Worm (Caenorhabditis elegans) whole organism, L4 larva: Measurements from ENCODE around the gene srd-1.

Experiments
- D1046.2 ChIP-seq: fragments of 200-800 bp; sonication (Bioruptor generic); IDR thresholded peaks from 2 replicates; pipeline ENCODE4 v1.3.6; 2022; ENCODE audit warnings: missing genetic modification characterization, missing compliant biosample characterization
- T20F7.1 ChIP-seq: fragments of 200-800 bp; sonication (Bioruptor generic); optimal IDR thresholded peaks from 2 replicates; lab custom pipeline; 2018; ENCODE audit warnings: mild to moderate bottlenecking, missing genetic modification characterization, missing compliant biosample characterization
- Y48G9A.11 ChIP-seq: fragments of 200-800 bp; sonication (Bioruptor generic); IDR thresholded peaks from 2 replicates; pipeline ENCODE4 v1.3.6; 2022; ENCODE audit warnings: missing genetic modification reagents, missing genetic modification characterization, missing compliant biosample characterization
- ZK546.5 ChIP-seq, 2 experiments: sonication (generic microtip); optimal IDR thresholded peaks; 2 replicates each; lab custom pipeline; 2017; ENCODE audit warnings: missing biosample characterization in 2 of 2, missing genetic modification characterization in 2 of 2
- aly-2 ChIP-seq: sonication (generic microtip); optimal IDR thresholded peaks from 2 replicates; lab custom pipeline; 2018; ENCODE audit warnings: missing biosample characterization, missing genetic modification characterization
- ama-1 ChIP-seq: fragments of 150-350 bp; optimal IDR thresholded peaks from 2 replicates; lab custom pipeline; 2014; ENCODE audit warnings: inconsistent platforms, mixed read lengths
- arid-1 ChIP-seq: fragments of 200-800 bp; sonication (Bioruptor generic); conservative IDR thresholded peaks from 2 replicates; pipeline ENCODE4 v1.3.6; 2022; ENCODE audit warnings: missing genetic modification reagents, missing genetic modification characterization, missing compliant biosample characterization
- ceh-82 ChIP-seq: sonication (generic microtip); optimal IDR thresholded peaks from 2 replicates; lab custom pipeline; 2017; ENCODE audit warnings: missing biosample characterization, missing genetic modification characterization
- daf-12 ChIP-seq: fragments of 150-350 bp; optimal IDR thresholded peaks from 2 replicates; lab custom pipeline; 2014; ENCODE audit warnings: missing biosample characterization, missing genetic modification reagents, missing genetic modification characterization
- daf-16 ChIP-seq, 3 experiments: sonication (generic microtip); optimal IDR thresholded peaks; 2 replicates each; lab custom pipeline; 2016 to 2017; ENCODE audit warnings: missing genetic modification characterization in 3 of 3, missing genetic modification reagents in 3 of 3, mild to moderate bottlenecking in 2 of 3, missing compliant biosample characterization in 2 of 3, missing biosample characterization in 1 of 3, moderate library complexity in 1 of 3
- daf-19 ChIP-seq: fragments of 200-800 bp; sonication (Bioruptor generic); conservative IDR thresholded peaks from 2 replicates; pipeline ENCODE4 v1.3.6; 2022; ENCODE audit warnings: missing genetic modification characterization, missing compliant biosample characterization
- dmd-6 ChIP-seq: fragments of 200-800 bp; sonication (Bioruptor generic); IDR thresholded peaks from 2 replicates; pipeline ENCODE4 v1.3.6; 2022; ENCODE audit warnings: missing genetic modification reagents, missing genetic modification characterization, missing compliant biosample characterization
- dpl-1 ChIP-seq: fragments of 150-350 bp; optimal IDR thresholded peaks from 2 replicates; lab custom pipeline; 2014; ENCODE audit warnings: missing biosample characterization, missing genetic modification reagents, missing genetic modification characterization
- dve-1 ChIP-seq: sonication (generic microtip); optimal IDR thresholded peaks from 2 replicates; lab custom pipeline; 2017; ENCODE audit warnings: antibody characterized with exemption, mild to moderate bottlenecking, missing genetic modification characterization, missing compliant biosample characterization; ENCODE audit not compliant: insufficient read depth
- egl-27 ChIP-seq: sonication (generic microtip); optimal IDR thresholded peaks from 3 replicates; lab custom pipeline; 2017; ENCODE audit warnings: missing biosample characterization, missing genetic modification reagents, missing genetic modification characterization
- egl-43 ChIP-seq: fragments of 200-800 bp; sonication (Bioruptor generic); IDR thresholded peaks from 2 replicates; pipeline ENCODE4 v1.3.6; 2022; ENCODE audit warnings: missing genetic modification reagents, missing genetic modification characterization, missing compliant biosample characterization
- fos-1 ChIP-seq: fragments of 150-350 bp; optimal IDR thresholded peaks from 2 replicates; lab custom pipeline; 2014; ENCODE audit warnings: missing biosample characterization, missing genetic modification characterization
- hif-1 ChIP-seq, 2 experiments: sonication (generic microtip); optimal IDR thresholded peaks; 2 replicates each; lab custom pipeline; 2016 to 2017; ENCODE audit warnings: missing compliant biosample characterization in 2 of 2, missing genetic modification characterization in 2 of 2, missing genetic modification reagents in 2 of 2, missing genotype in 2 of 2, mild to moderate bottlenecking in 1 of 2
- hlh-11 ChIP-seq: fragments of 200-800 bp; sonication (Bioruptor generic); optimal IDR thresholded peaks from 2 replicates; lab custom pipeline; 2018; ENCODE audit warnings: mild to moderate bottlenecking, missing genetic modification characterization, missing compliant biosample characterization
- hlh-30 ChIP-seq: sonication (generic microtip); optimal IDR thresholded peaks from 2 replicates; lab custom pipeline; 2017; ENCODE audit warnings: antibody characterized with exemption, mild to moderate bottlenecking, missing genetic modification characterization, missing compliant biosample characterization; ENCODE audit not compliant: insufficient read depth
- lin-1 ChIP-seq: fragments of 200-800 bp; sonication (Bioruptor generic); IDR thresholded peaks from 2 replicates; pipeline ENCODE4 v1.3.6; 2022; ENCODE audit warnings: missing genetic modification reagents, missing genetic modification characterization, missing compliant biosample characterization
- lin-13 ChIP-seq: fragments of 150-350 bp; optimal IDR thresholded peaks from 2 replicates; lab custom pipeline; 2014; ENCODE audit warnings: missing biosample characterization, missing genetic modification reagents, missing genetic modification characterization
- lin-29 ChIP-seq: fragments of 200-800 bp; sonication (Bioruptor generic); IDR thresholded peaks from 2 replicates; pipeline ENCODE4 v1.3.6; 2022; ENCODE audit warnings: missing genetic modification reagents, missing genetic modification characterization, missing compliant biosample characterization
- madf-9 ChIP-seq: fragments of 200-800 bp; sonication (Bioruptor generic); conservative IDR thresholded peaks from 2 replicates; pipeline ENCODE4 v1.3.6; 2022; ENCODE audit warnings: missing genetic modification reagents, missing genetic modification characterization, missing compliant biosample characterization
- mxl-3 ChIP-seq: fragments of 200-800 bp; sonication (Bioruptor generic); optimal IDR thresholded peaks from 2 replicates; lab custom pipeline; 2018; ENCODE audit warnings: mild to moderate bottlenecking, missing genetic modification characterization, missing compliant biosample characterization
- nhr-102 ChIP-seq: sonication (generic microtip); optimal IDR thresholded peaks from 2 replicates; lab custom pipeline; 2016; ENCODE audit warnings: mild to moderate bottlenecking, missing genetic modification characterization, moderate library complexity, missing compliant biosample characterization
- nhr-11 ChIP-seq: fragments of 150-350 bp; optimal IDR thresholded peaks from 2 replicates; lab custom pipeline; 2014; ENCODE audit warnings: missing biosample characterization, missing genetic modification characterization
- nhr-25 ChIP-seq: sonication (generic microtip); optimal IDR thresholded peaks from 2 replicates; lab custom pipeline; 2017; ENCODE audit warnings: missing genetic modification characterization, mild to moderate bottlenecking, missing compliant biosample characterization, antibody characterized with exemption, moderate library complexity, borderline replicate concordance; ENCODE audit not compliant: insufficient read depth
- nhr-28 ChIP-seq: fragments of 150-350 bp; optimal IDR thresholded peaks from 2 replicates; lab custom pipeline; 2014; ENCODE audit warnings: missing biosample characterization, missing genetic modification characterization
- nhr-41 ChIP-seq: fragments of 200-800 bp; sonication (Bioruptor generic); IDR thresholded peaks from 2 replicates; pipeline ENCODE4 v1.3.6; 2022; ENCODE audit warnings: missing genetic modification reagents, missing genetic modification characterization, missing compliant biosample characterization
- nhr-6 ChIP-seq: fragments of 150-350 bp; optimal IDR thresholded peaks from 2 replicates; lab custom pipeline; 2014; ENCODE audit warnings: missing biosample characterization, missing genetic modification characterization
- nhr-77 ChIP-seq: fragments of 150-350 bp; optimal IDR thresholded peaks from 2 replicates; lab custom pipeline; 2014; ENCODE audit warnings: missing biosample characterization, missing genetic modification characterization
- php-3 ChIP-seq: fragments of 200-800 bp; sonication (Bioruptor generic); IDR thresholded peaks from 2 replicates; pipeline ENCODE4 v1.3.6; 2022; ENCODE audit warnings: missing genetic modification reagents, missing genetic modification characterization, missing compliant biosample characterization
- pqm-1 ChIP-seq: sonication (generic microtip); optimal IDR thresholded peaks from 2 replicates; lab custom pipeline; 2017; ENCODE audit warnings: missing biosample characterization, missing genetic modification characterization
- rbr-2 ChIP-seq: sonication (generic microtip); optimal IDR thresholded peaks from 2 replicates; lab custom pipeline; 2016; ENCODE audit warnings: missing genotype, missing genetic modification characterization, missing compliant biosample characterization
- skn-1 ChIP-seq: fragments of 150-350 bp; optimal IDR thresholded peaks from 2 replicates; lab custom pipeline; 2014; ENCODE audit warnings: missing biosample characterization, missing genetic modification characterization
- spr-1 ChIP-seq: sonication (generic microtip); optimal IDR thresholded peaks from 2 replicates; lab custom pipeline; 2016; ENCODE audit warnings: mild to moderate bottlenecking, missing genetic modification characterization, missing compliant biosample characterization
- zag-1 ChIP-seq: fragments of 150-350 bp; optimal IDR thresholded peaks from 2 replicates; lab custom pipeline; 2014; ENCODE audit warnings: missing biosample characterization, missing genetic modification characterization
- zfp-2 ChIP-seq: sonication (generic microtip); optimal IDR thresholded peaks from 2 replicates; lab custom pipeline; 2016; ENCODE audit warnings: mild to moderate bottlenecking, missing genetic modification characterization, missing compliant biosample characterization
- zfp-3 ChIP-seq: fragments of 200-800 bp; sonication (Bioruptor generic); conservative IDR thresholded peaks from 2 replicates; pipeline ENCODE4 v1.3.6; 2022; ENCODE audit warnings: missing genetic modification reagents, missing genetic modification characterization, missing compliant biosample characterization

Gene srd-1

DNA sequence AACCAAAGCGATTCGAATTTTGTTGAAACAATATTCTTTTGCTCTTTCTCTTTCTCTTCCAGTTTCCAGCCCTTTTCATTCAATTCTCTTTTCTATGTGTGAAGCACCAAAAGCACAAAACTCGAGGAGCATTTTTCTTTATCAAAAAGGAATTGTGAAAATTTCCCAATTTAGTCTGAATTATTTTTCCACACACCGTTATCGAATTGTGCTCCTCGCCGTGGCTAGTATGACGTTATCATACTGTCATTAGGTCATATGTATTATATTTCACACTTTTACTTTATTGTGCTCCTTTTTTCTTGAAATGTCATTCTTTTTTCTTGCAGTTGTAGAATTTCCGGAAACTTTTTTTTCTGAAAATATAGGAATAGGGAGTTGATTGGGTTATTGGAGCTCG is 39.1 kb upstream of the srd-1 start:
- peak; percentile 59 for TF ChIP-seq nhr-77 (tag; lab: Kevin White, UChicago)
- TF ChIP-seq dve-1 (tag; lab: Kevin White, UChicago): peak; percentile 43
- TF ChIP-seq zag-1 (tag; lab: Kevin White, UChicago): no peak
- no peak for TF ChIP-seq ZK546.5 (tag; optimal IDR thresholded peaks at IDR 0.05; lab: Kevin White, UChicago)
- 0 out of 2 replicates have a peak, but pooled peaks have one; percentile 31 for TF ChIP-seq php-3 (GFP tag; lab: Robert Waterston, UW)
- no peak for TF ChIP-seq aly-2 (tag; lab: Kevin White, UChicago)
- peak; percentile 68 for TF ChIP-seq hlh-11 (tag; lab: Kevin White, UChicago)
- TF ChIP-seq Y48G9A.11: no peak
- no peak for TF ChIP-seq ama-1 (lab: Kevin White, UChicago)
- TF ChIP-seq dmd-6 (GFP tag; lab: Robert Waterston, UW): peak; percentile 69
- TF ChIP-seq hlh-30 (tag; lab: Kevin White, UChicago): peak; percentile 38
- TF ChIP-seq nhr-6 (tag; lab: Kevin White, UChicago): no peak
- no peak for TF ChIP-seq daf-12
- peak; percentile 94 for TF ChIP-seq pqm-1 (tag; lab: Kevin White, UChicago)
- TF ChIP-seq nhr-28: peak; percentile 87
- no peak for TF ChIP-seq T20F7.1
- TF ChIP-seq daf-16 (GFP tag; optimal IDR thresholded peaks at IDR 0.05; lab: Kevin White, UChicago): no peak
- TF ChIP-seq daf-16 (tag; optimal IDR thresholded peaks at IDR 0.05; lab: Kevin White, UChicago): peak; percentile 33
- 0 out of 2 replicates have a peak, but pooled peaks have one; percentile 12 for TF ChIP-seq nhr-41
- no peak for TF ChIP-seq nhr-102 (tag; lab: Kevin White, UChicago)

DNA sequence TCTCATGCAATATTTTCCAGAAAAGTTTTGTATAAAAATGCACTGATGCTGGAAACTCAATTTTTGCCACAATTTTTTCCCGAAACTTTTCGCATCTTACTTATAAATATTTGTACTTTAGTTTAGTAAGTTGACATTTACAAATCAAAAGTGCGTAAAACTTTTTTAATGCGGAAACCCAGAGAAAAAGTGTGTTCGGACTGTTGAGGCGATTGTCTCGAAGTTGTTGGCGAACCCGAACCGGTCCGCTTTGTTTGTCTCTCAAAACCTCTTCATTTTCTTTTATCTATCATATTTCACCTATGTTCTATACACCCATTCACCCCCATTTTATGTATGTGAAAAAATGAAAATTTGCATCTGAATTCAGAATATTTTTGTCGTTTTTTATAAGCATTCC is 38.1 kb upstream of the srd-1 start:
- peak; percentile 21 for TF ChIP-seq nhr-28
- no peak for TF ChIP-seq daf-16 (GFP tag; optimal IDR thresholded peaks at IDR 0.05; lab: Kevin White, UChicago)
- peak; percentile 26 for TF ChIP-seq daf-16 (tag; optimal IDR thresholded peaks at IDR 0.05; lab: Kevin White, UChicago)
- TF ChIP-seq nhr-11 (tag; lab: Kevin White, UChicago): no peak
- TF ChIP-seq lin-1 (GFP tag; lab: Robert Waterston, UW): no peak

DNA sequence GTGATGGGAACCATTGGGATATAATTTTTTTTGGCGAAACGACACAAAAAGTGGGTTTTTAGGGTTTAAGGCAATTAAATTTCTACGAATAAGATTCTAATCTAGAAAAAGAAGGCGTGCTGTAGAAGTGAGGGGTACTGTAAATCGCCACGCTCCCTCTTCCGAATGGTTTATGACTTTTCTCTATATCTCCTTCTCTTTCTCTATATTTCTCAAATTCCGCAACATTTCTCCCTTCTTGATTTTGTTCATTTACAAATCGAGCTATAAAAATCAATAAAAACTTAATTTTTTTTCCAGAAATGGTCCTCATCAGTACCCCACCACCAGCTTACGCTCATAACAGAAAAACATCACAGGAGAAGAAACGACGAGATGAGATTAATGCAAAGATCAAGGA is 35.6 kb upstream of the srd-1 start, which contains the start of gene ref-1:
Gene ref-1, plus strand, starts transcription at position 301 of the 400 bp plus-strand sequence.
- TF ChIP-seq dmd-6 (GFP tag; lab: Robert Waterston, UW) (no peak), madf-9 (no peak)
- TF ChIP-seq, all 104 proteins: peak for 0

DNA sequence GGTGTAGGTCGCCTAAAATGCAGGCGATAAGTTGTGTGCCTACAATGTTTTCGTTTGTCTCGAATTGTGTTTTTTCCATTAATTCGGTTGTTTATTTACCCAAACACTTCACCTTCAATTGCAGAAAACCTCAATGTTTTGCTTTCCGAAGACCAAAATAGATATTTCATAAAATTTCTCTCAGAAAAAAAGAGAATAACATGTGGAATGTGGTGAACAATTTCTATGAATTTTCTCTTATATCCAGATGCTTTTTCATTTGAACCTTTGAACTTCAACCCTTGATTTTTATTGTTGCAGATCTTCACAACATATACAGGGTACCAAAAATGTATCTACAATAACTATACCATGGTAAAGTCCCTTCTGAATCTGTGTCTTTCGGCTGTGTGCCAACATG is 23.9 kb upstream of the srd-1 start, which contains the start of gene T01E8.1:
Gene T01E8.1, plus strand, starts transcription at position 301 of the 400 bp plus-strand sequence.
- TF ChIP-seq lin-29 (no peak), ama-1 (lab: Kevin White, UChicago) (no peak), spr-1 (no peak), zfp-2 (tag; lab: Kevin White, UChicago) (no peak), ceh-82 (tag; lab: Kevin White, UChicago) (no peak), rbr-2 (no peak), lin-13 (no peak), skn-1 (tag; lab: Kevin White, UChicago) (no peak), arid-1 (GFP tag; lab: Robert Waterston, UW) (no peak), egl-43 (GFP tag; lab: Robert Waterston, UW) (no peak), ZK546.5 (tag; optimal IDR thresholded peaks at IDR 0.05; lab: Kevin White, UChicago) (no peak), D1046.2 (GFP tag; lab: Robert Waterston, UW) (no peak)
- TF ChIP-seq, all 104 proteins: peak for 0

DNA sequence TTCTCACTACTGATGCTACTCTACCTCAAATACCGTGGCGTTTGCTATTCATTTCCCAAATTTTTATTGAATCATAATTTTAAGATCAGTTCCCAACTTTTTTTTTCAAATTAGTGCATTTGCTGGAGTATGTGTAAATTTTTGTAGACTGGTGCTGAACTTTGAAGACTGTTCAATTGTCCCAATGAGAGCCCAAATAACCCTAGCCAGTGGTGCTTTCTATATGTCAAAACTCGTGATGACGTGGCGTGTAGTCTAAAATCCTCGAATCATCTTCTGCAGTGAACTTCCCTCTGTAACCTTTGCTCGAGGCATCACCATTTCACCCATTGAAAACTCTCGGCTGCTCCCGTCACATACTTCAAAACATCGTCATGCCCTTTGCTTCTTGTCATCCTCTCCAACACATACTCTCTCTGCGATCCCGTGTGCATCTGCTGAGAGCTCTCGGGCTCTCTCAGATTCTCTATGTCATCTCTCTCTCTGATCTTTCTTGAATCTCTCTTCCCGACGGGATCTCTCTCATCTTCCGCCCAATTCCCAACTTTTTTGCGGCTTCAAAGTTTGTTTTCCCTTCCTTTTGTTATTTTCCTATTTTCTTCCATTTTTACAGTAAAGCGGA is 22.0 kb upstream of the srd-1 start:
- TF ChIP-seq fos-1 (tag; lab: Kevin White, UChicago): no peak
- no peak for TF ChIP-seq daf-19 (GFP tag; lab: Robert Waterston, UW)
- TF ChIP-seq dve-1 (tag; lab: Kevin White, UChicago): no peak
- no peak for TF ChIP-seq mxl-3 (GFP tag; lab: Kevin White, UChicago)
- TF ChIP-seq nhr-11 (tag; lab: Kevin White, UChicago): peak; percentile 60
- no peak for TF ChIP-seq egl-27
- no peak for TF ChIP-seq aly-2 (tag; lab: Kevin White, UChicago)
- TF ChIP-seq hlh-30 (tag; lab: Kevin White, UChicago): peak; percentile 19
- TF ChIP-seq daf-16 (GFP tag; optimal IDR thresholded peaks at IDR 0.05; lab: Kevin White, UChicago): no peak
- TF ChIP-seq daf-16 (tag; optimal IDR thresholded peaks at IDR 0.05; lab: Kevin White, UChicago): no peak
- TF ChIP-seq ceh-82 (tag; lab: Kevin White, UChicago): no peak
- TF ChIP-seq dpl-1 (GFP tag; lab: Kevin White, UChicago): no peak
- no peak for TF ChIP-seq zfp-2 (tag; lab: Kevin White, UChicago)
- no peak for TF ChIP-seq zfp-3 (GFP tag; lab: Robert Waterston, UW)
- TF ChIP-seq hif-1 (tag; optimal IDR thresholded peaks at IDR 0.05; lab: Kevin White, UChicago): no peak
- TF ChIP-seq hlh-11 (tag; lab: Kevin White, UChicago): peak; percentile 34
- TF ChIP-seq nhr-25: no peak
